Fruit fly (Drosophila melanogaster): Measurements from ENCODE around the gene Ucp4B.
A peak's percentile ranks its signal among the peaks of the same experiment; 100 is the strongest.

Gene Ucp4B

dm6 chr2L:5948775-5949526 lies 20.7 kb upstream of the Ucp4B start, which contains the start of gene CG9044 (continued):
- TF ChIP-seq dimm (GFP tag; IDR thresholded peaks at IDR 0.05) (no peak), z (GFP tag; IDR thresholded peaks at IDR 0.05) (no peak), CG17385 (GFP tag; optimal IDR thresholded peaks at IDR 0.05) (peak; percentile 97), unc-4 (GFP tag; IDR thresholded peaks at IDR 0.05; ENCODE audit: partially characterized antibody) (peak; percentile 85), org-1 (GFP tag; optimal IDR thresholded peaks at IDR 0.05) (no peak), chif (GFP tag; optimal IDR thresholded peaks at IDR 0.05) (peak; percentile 1 to 46), CG8765 (GFP tag; IDR thresholded peaks at IDR 0.05) (0 out of 2 replicates have a peak, but pooled peaks have one; percentile 22), CG11723 (GFP tag; optimal IDR thresholded peaks at IDR 0.05) (no peak), CG33213 (GFP tag; optimal IDR thresholded peaks at IDR 0.05) (peak; percentile 7), Neu2 (GFP tag; optimal IDR thresholded peaks at IDR 0.05; ENCODE audit: borderline replicate concordance) (peak; percentile 30), CG18262 (tag; optimal IDR thresholded peaks at IDR 0.05) (no peak), CG13894 (tag; optimal IDR thresholded peaks at IDR 0.05) (no peak), repo (GFP tag; optimal IDR thresholded peaks at IDR 0.05) (peak; percentile 10), Hr51 (GFP tag; optimal IDR thresholded peaks at IDR 0.05) (peak in 1 of 2 experiments; percentile 66), Meics (GFP tag; optimal IDR thresholded peaks at IDR 0.05) (no peak), shn (GFP tag; optimal IDR thresholded peaks at IDR 0.05) (peak; percentile 57), CG2116 (GFP tag; optimal IDR thresholded peaks at IDR 0.05) (peak; percentile 62), Rfx (GFP tag; IDR thresholded peaks at IDR 0.05) (peak; percentile 73; the same call in 1 of the 2 replicates), dpn (GFP tag; optimal IDR thresholded peaks at IDR 0.05) (peak; percentile 59 to 72), slp2 (GFP tag; optimal IDR thresholded peaks at IDR 0.05) (peak; percentile 52), Gsc (GFP tag; IDR thresholded peaks at IDR 0.05) (no peak), CG13424 (tag; optimal IDR thresholded peaks at IDR 0.05) (peak; percentile 57), gro (GFP tag; optimal IDR thresholded peaks at IDR 0.05) (peak; percentile 34), Doc3 (GFP tag; IDR thresholded peaks at IDR 0.05; ENCODE audit: partially characterized antibody) (peak; percentile 91), CG2129 (GFP tag; IDR thresholded peaks at IDR 0.05; ENCODE audit: partially characterized antibody) (peak; percentile 88), Antp (GFP tag; optimal IDR thresholded peaks at IDR 0.05) (peak; percentile 40), dmrt11E (tag; optimal IDR thresholded peaks at IDR 0.05) (peak; percentile 12), pnt (GFP tag; optimal IDR thresholded peaks at IDR 0.05) (peak; percentile 66), caup (GFP tag; optimal IDR thresholded peaks at IDR 0.05; ENCODE audit: severe bottlenecking) (no peak), nau (GFP tag; optimal IDR thresholded peaks at IDR 0.05) (no peak), nom (GFP tag; optimal IDR thresholded peaks at IDR 0.05) (no peak), Dip2 (GFP tag; IDR thresholded peaks at IDR 0.05) (peak; percentile 91), nerfin-2 (GFP tag; IDR thresholded peaks at IDR 0.05; ENCODE audit: partially characterized antibody) (peak; percentile 87), CG14860 (GFP tag; IDR thresholded peaks at IDR 0.05; ENCODE audit: partially characterized antibody) (peak; percentile 89), CG3726 (GFP tag; IDR thresholded peaks at IDR 0.05) (no peak), CG11456 (GFP tag; IDR thresholded peaks at IDR 0.05) (0 out of 3 replicates have a peak, but pooled peaks have one; percentile 33), CG8944 (GFP tag; optimal IDR thresholded peaks at IDR 0.05) (peak; percentile 61), mld (GFP tag; IDR thresholded peaks at IDR 0.05; ENCODE audit: partially characterized antibody) (peak; percentile 89), Sox100B (GFP tag; optimal IDR thresholded peaks at IDR 0.05) (no peak), ATbp (GFP tag; optimal IDR thresholded peaks at IDR 0.05) (no peak), CG7963 (GFP tag; IDR thresholded peaks at IDR 0.05; ENCODE audit: partially characterized antibody) (peak; percentile 80), Hr39 (optimal IDR thresholded peaks at IDR 0.05) (no peak), CG1647 (GFP tag; optimal IDR thresholded peaks at IDR 0.05) (peak; percentile 68), BEAF-32 (GFP tag; optimal IDR thresholded peaks at IDR 0.05) (peak; percentile 97), jumu (GFP tag; optimal IDR thresholded peaks at IDR 0.05) (peak; percentile 70), lola (GFP tag; optimal IDR thresholded peaks at IDR 0.05) (peak in 1 of 3 experiments; percentile 53), CG12155 (GFP tag; optimal IDR thresholded peaks at IDR 0.05) (peak; percentile 57), CrebB (tag; optimal IDR thresholded peaks at IDR 0.05) (no peak)

All from whole organism, embryonic.